Fruit fly (Drosophila melanogaster): ENCODE data around the gene Faf2.

Faf2 gene

dm6 chr2L:18695404-18695804 lies 13.1 kb downstream of the Faf2 start, which contains the start of the genes CG10383 and CG10338 (continued):
- 0 out of 3 replicates have a peak, but pooled peaks have one; percentile 33 for TF ChIP-seq Doc3 (GFP tag; IDR thresholded peaks at IDR 0.05; ENCODE audit: partially characterized antibody)
- TF ChIP-seq fd3F (GFP tag; optimal IDR thresholded peaks at IDR 0.05): peak; percentile 77
- peak; percentile 79 for TF ChIP-seq Nf-YA (GFP tag; IDR thresholded peaks at IDR 0.05)
- TF ChIP-seq gsb-n (tag; optimal IDR thresholded peaks at IDR 0.05): peak; percentile 55
- peak; percentile 70 for TF ChIP-seq Mes4 (GFP tag; optimal IDR thresholded peaks at IDR 0.05)
- TF ChIP-seq CG11560 (tag; IDR thresholded peaks at IDR 0.05): peak; percentile 66; the same call in 2 of the 3 replicates
- TF ChIP-seq CG14965 (GFP tag; optimal IDR thresholded peaks at IDR 0.05; ENCODE audit: borderline replicate concordance): peak; percentile 28
- TF ChIP-seq CG10959 (GFP tag; IDR thresholded peaks at IDR 0.05): no peak
- peak; percentile 94 for TF ChIP-seq klu (GFP tag; IDR thresholded peaks at IDR 0.05)
- TF ChIP-seq CG17359 (tag; optimal IDR thresholded peaks at IDR 0.05): peak; percentile 84
- peak; percentile 56 for TF ChIP-seq Nf-YB (GFP tag; optimal IDR thresholded peaks at IDR 0.05)
- peak; percentile 97 for TF ChIP-seq MBD-R2 (GFP tag; IDR thresholded peaks at IDR 0.05)
- TF ChIP-seq Usf (GFP tag; optimal IDR thresholded peaks at IDR 0.05): peak; percentile 59
- peak; percentile 57 for TF ChIP-seq org-1 (GFP tag; optimal IDR thresholded peaks at IDR 0.05)
- TF ChIP-seq CG8281 (tag; optimal IDR thresholded peaks at IDR 0.05): peak; percentile 42
- peak in 1 of 3 experiments; percentile 60 for TF ChIP-seq lola (GFP tag; optimal IDR thresholded peaks at IDR 0.05)
- peak; percentile 92 for TF ChIP-seq CG12155 (GFP tag; optimal IDR thresholded peaks at IDR 0.05)
- TF ChIP-seq HLH54F (GFP tag; optimal IDR thresholded peaks at IDR 0.05): peak; percentile 91
- peak; percentile 25; the same call in 1 of the 2 replicates for TF ChIP-seq CG13287 (GFP tag; IDR thresholded peaks at IDR 0.05; ENCODE audit: partially characterized antibody)
- peak; percentile 65 for TF ChIP-seq Ravus (GFP tag; IDR thresholded peaks at IDR 0.05)
- TF ChIP-seq MESR4 (GFP tag; optimal IDR thresholded peaks at IDR 0.05): peak; percentile 55
- peak; percentile 92 for TF ChIP-seq shn (GFP tag; optimal IDR thresholded peaks at IDR 0.05)
- TF ChIP-seq mam (GFP tag; optimal IDR thresholded peaks at IDR 0.05): peak; percentile 94
- peak; percentile 90 for TF ChIP-seq Chrac-16 (GFP tag; optimal IDR thresholded peaks at IDR 0.05)
- TF ChIP-seq CG5180 (GFP tag; optimal IDR thresholded peaks at IDR 0.05): peak; percentile 25
- peak; percentile 59 for TF ChIP-seq odd (GFP tag; optimal IDR thresholded peaks at IDR 0.05)
- no peak for TF ChIP-seq hb (GFP tag; IDR thresholded peaks at IDR 0.05; ENCODE audit: partially characterized antibody)
- TF ChIP-seq Dad (GFP tag; optimal IDR thresholded peaks at IDR 0.05): peak; percentile 89
- TF ChIP-seq zfh1 (GFP tag; IDR thresholded peaks at IDR 0.05): peak; percentile 93
- peak; percentile 71 for TF ChIP-seq CG10267 (tag; optimal IDR thresholded peaks at IDR 0.05)
- peak; percentile 73 for TF ChIP-seq CG2116 (GFP tag; optimal IDR thresholded peaks at IDR 0.05)
- peak; percentile 62 for TF ChIP-seq psq (GFP tag; optimal IDR thresholded peaks at IDR 0.05)
- peak; percentile 56 for TF ChIP-seq CG6854 (GFP tag; optimal IDR thresholded peaks at IDR 0.05)
- peak; percentile 89 for TF ChIP-seq CG10366 (GFP tag; IDR thresholded peaks at IDR 0.05)
- TF ChIP-seq vfl (GFP tag; optimal IDR thresholded peaks at IDR 0.05): peak; percentile 80
- peak; percentile 54 for TF ChIP-seq CG2875 (GFP tag; optimal IDR thresholded peaks at IDR 0.05)
- TF ChIP-seq CG10979 (tag; optimal IDR thresholded peaks at IDR 0.05): peak; percentile 64
- TF ChIP-seq Ssrp (tag; optimal IDR thresholded peaks at IDR 0.05): peak; percentile 72
- TF ChIP-seq HLH4C (GFP tag; IDR thresholded peaks at IDR 0.05; ENCODE audit: partially characterized antibody): peak; percentile 44; the same call in 2 of the 3 replicates
- TF ChIP-seq CG6254 (GFP tag; optimal IDR thresholded peaks at IDR 0.05): peak; percentile 68
- no peak for TF ChIP-seq lov (optimal IDR thresholded peaks at IDR 0.05)
- TF ChIP-seq lov (GFP tag; IDR thresholded peaks at IDR 0.05): peak; percentile 82
- peak; percentile 88 for TF ChIP-seq Optix (GFP tag; IDR thresholded peaks at IDR 0.05)
- TF ChIP-seq Stat92E (GFP tag; optimal IDR thresholded peaks at IDR 0.05): peak in 1 of 3 experiments; percentile 75
- TF ChIP-seq yki (optimal IDR thresholded peaks at IDR 0.05): peak; percentile 76
- TF ChIP-seq chinmo (GFP tag; IDR thresholded peaks at IDR 0.05; ENCODE audit: partially characterized antibody): 0 out of 4 replicates have a peak, but pooled peaks have one; percentile 27
- no peak for TF ChIP-seq B-H2 (GFP tag; optimal IDR thresholded peaks at IDR 0.05)
- peak; percentile 47 for TF ChIP-seq Fer2 (tag; optimal IDR thresholded peaks at IDR 0.05)
- TF ChIP-seq fd96Cb (tag; optimal IDR thresholded peaks at IDR 0.05): peak; percentile 70
